Fruit fly (Drosophila melanogaster): ENCODE data around the gene CG3902.

- TF ChIP-seq psq (optimal IDR thresholded peaks at IDR 0.05) (no peak), insv (optimal IDR thresholded peaks at IDR 0.05) (no peak)
These were observed 48.9 kb upstream of the CG3902 start for dm6 chr3L:18946956-18947355.

Data from Kc167 (cell line).